Worm (Caenorhabditis elegans) whole organism, early embryonic: Measurements from ENCODE around the gene R144.13.

Experiments
- ets-7 ChIP-seq: sonication (generic microtip); optimal IDR thresholded peaks from 2 replicates; lab custom pipeline; 2016; ENCODE audit warnings: missing genotype, missing genetic modification characterization, missing compliant biosample characterization
- hmbx-1 ChIP-seq: sonication (generic microtip); optimal IDR thresholded peaks from 2 replicates; lab custom pipeline; 2016; ENCODE audit warnings: mild to moderate bottlenecking, missing genetic modification characterization, missing compliant biosample characterization
- hmg-4 ChIP-seq: fragments of 200-800 bp; sonication (Bioruptor generic); optimal IDR thresholded peaks from 2 replicates; lab custom pipeline; 2018; ENCODE audit warnings: mild to moderate bottlenecking, missing genetic modification characterization, missing compliant biosample characterization
- tbx-11 ChIP-seq: fragments of 200-800 bp; sonication (Bioruptor generic); IDR thresholded peaks from 2 replicates; pipeline ENCODE4 v1.3.6; 2022; ENCODE audit warnings: missing genetic modification characterization, missing compliant biosample characterization
- tbx-37 ChIP-seq: fragments of 200-800 bp; sonication (Bioruptor generic); conservative IDR thresholded peaks from 2 replicates; pipeline ENCODE4 v1.3.6; 2022; ENCODE audit warnings: missing genetic modification reagents, missing genetic modification characterization, missing compliant biosample characterization
- tra-4 ChIP-seq: sonication (generic microtip); optimal IDR thresholded peaks from 2 replicates; lab custom pipeline; 2017; ENCODE audit warnings: missing genetic modification characterization, missing compliant biosample characterization

The R144.13 gene

ce11 chrIII:5071509-5071908, 48.4 kb downstream of the R144.13 start, which contains the start of gene C45G9.12:
Gene C45G9.12 (minus strand): TSS chrIII:5071609.
- TF ChIP-seq tbx-11 (GFP tag; lab: Robert Waterston, UW) (no peak), ets-7 (tag; lab: Kevin White, UChicago) (no peak), hmg-4 (no peak), hmbx-1 (tag; lab: Kevin White, UChicago) (no peak), tra-4 (tag; lab: Kevin White, UChicago) (no peak), tbx-37 (GFP tag; lab: Robert Waterston, UW) (no peak)
